Worm (Caenorhabditis elegans) whole organism, L4 larva: ENCODE data around the gene eat-3.

Experiments
- T20F7.1 ChIP-seq: fragments of 200-800 bp; sonication (Bioruptor generic); optimal IDR thresholded peaks from 2 replicates; lab custom pipeline; 2018; ENCODE audit warnings: mild to moderate bottlenecking, missing genetic modification characterization, missing compliant biosample characterization
- ZK546.5 ChIP-seq, 2 experiments: sonication (generic microtip); optimal IDR thresholded peaks; 2 replicates each; lab custom pipeline; 2017; ENCODE audit warnings: missing biosample characterization in 2 of 2, missing genetic modification characterization in 2 of 2
- aha-1 ChIP-seq: fragments of 150-350 bp; peaks from one replicate; lab custom pipeline; 2014; ENCODE audit warnings: missing biosample characterization, missing genetic modification characterization
- ceh-20 ChIP-seq: fragments of 200-800 bp; sonication (Bioruptor generic); IDR thresholded peaks from 2 replicates; pipeline ENCODE4 v1.3.6; 2022; ENCODE audit warnings: missing genetic modification reagents, missing genetic modification characterization, missing compliant biosample characterization
- ceh-82 ChIP-seq: sonication (generic microtip); optimal IDR thresholded peaks from 2 replicates; lab custom pipeline; 2017; ENCODE audit warnings: missing biosample characterization, missing genetic modification characterization
- ces-1 ChIP-seq: fragments of 150-350 bp; sonication (generic microtip); optimal IDR thresholded peaks from 4 replicates; lab custom pipeline; 2014; ENCODE audit warnings: missing biosample characterization, missing genetic modification reagents, missing genetic modification characterization
- ctbp-1 ChIP-seq: fragments of 200-800 bp; sonication (Bioruptor generic); IDR thresholded peaks from 2 replicates; pipeline ENCODE4 v1.3.6; 2022; ENCODE audit warnings: missing genetic modification reagents, missing genetic modification characterization, missing compliant biosample characterization
- daf-16 ChIP-seq, 3 experiments: sonication (generic microtip); optimal IDR thresholded peaks; 2 replicates each; lab custom pipeline; 2016 to 2017; ENCODE audit warnings: missing genetic modification characterization in 3 of 3, missing genetic modification reagents in 3 of 3, mild to moderate bottlenecking in 2 of 3, missing compliant biosample characterization in 2 of 3, missing biosample characterization in 1 of 3, moderate library complexity in 1 of 3
- dmd-6 ChIP-seq: fragments of 200-800 bp; sonication (Bioruptor generic); IDR thresholded peaks from 2 replicates; pipeline ENCODE4 v1.3.6; 2022; ENCODE audit warnings: missing genetic modification reagents, missing genetic modification characterization, missing compliant biosample characterization
- dmd-8 ChIP-seq: fragments of 200-800 bp; sonication (Bioruptor generic); IDR thresholded peaks from 2 replicates; pipeline ENCODE4 v1.3.6; 2022; ENCODE audit warnings: missing genetic modification characterization, missing compliant biosample characterization
- dmd-9 ChIP-seq: fragments of 200-800 bp; sonication (Bioruptor generic); IDR thresholded peaks from 2 replicates; pipeline ENCODE4 v1.3.6; 2022; ENCODE audit warnings: missing genetic modification reagents, missing genetic modification characterization, missing compliant biosample characterization
- dve-1 ChIP-seq: sonication (generic microtip); optimal IDR thresholded peaks from 2 replicates; lab custom pipeline; 2017; ENCODE audit warnings: antibody characterized with exemption, mild to moderate bottlenecking, missing genetic modification characterization, missing compliant biosample characterization; ENCODE audit not compliant: insufficient read depth
- egl-27 ChIP-seq: sonication (generic microtip); optimal IDR thresholded peaks from 3 replicates; lab custom pipeline; 2017; ENCODE audit warnings: missing biosample characterization, missing genetic modification reagents, missing genetic modification characterization
- fkh-10 ChIP-seq: fragments of 150-350 bp; optimal IDR thresholded peaks from 2 replicates; lab custom pipeline; 2014; ENCODE audit warnings: missing biosample characterization, missing genetic modification reagents, missing genetic modification characterization
- fos-1 ChIP-seq: fragments of 150-350 bp; optimal IDR thresholded peaks from 2 replicates; lab custom pipeline; 2014; ENCODE audit warnings: missing biosample characterization, missing genetic modification characterization
- hif-1 ChIP-seq, 2 experiments: sonication (generic microtip); optimal IDR thresholded peaks; 2 replicates each; lab custom pipeline; 2016 to 2017; ENCODE audit warnings: missing compliant biosample characterization in 2 of 2, missing genetic modification characterization in 2 of 2, missing genetic modification reagents in 2 of 2, missing genotype in 2 of 2, mild to moderate bottlenecking in 1 of 2
- hlh-11 ChIP-seq: fragments of 200-800 bp; sonication (Bioruptor generic); optimal IDR thresholded peaks from 2 replicates; lab custom pipeline; 2018; ENCODE audit warnings: mild to moderate bottlenecking, missing genetic modification characterization, missing compliant biosample characterization
- hlh-30 ChIP-seq: sonication (generic microtip); optimal IDR thresholded peaks from 2 replicates; lab custom pipeline; 2017; ENCODE audit warnings: antibody characterized with exemption, mild to moderate bottlenecking, missing genetic modification characterization, missing compliant biosample characterization; ENCODE audit not compliant: insufficient read depth
- lim-7 ChIP-seq: fragments of 200-800 bp; sonication (Bioruptor generic); IDR thresholded peaks from 2 replicates; pipeline ENCODE4 v1.3.6; 2022; ENCODE audit warnings: missing genetic modification characterization, missing compliant biosample characterization
- lin-1 ChIP-seq: fragments of 200-800 bp; sonication (Bioruptor generic); IDR thresholded peaks from 2 replicates; pipeline ENCODE4 v1.3.6; 2022; ENCODE audit warnings: missing genetic modification reagents, missing genetic modification characterization, missing compliant biosample characterization
- lin-13 ChIP-seq: fragments of 150-350 bp; optimal IDR thresholded peaks from 2 replicates; lab custom pipeline; 2014; ENCODE audit warnings: missing biosample characterization, missing genetic modification reagents, missing genetic modification characterization
- lin-15B ChIP-seq: fragments of 150-350 bp; sonication (generic microtip); optimal IDR thresholded peaks from 3 replicates; lab custom pipeline; 2014; ENCODE audit warnings: missing biosample characterization, missing genetic modification characterization
- lsy-2 ChIP-seq, 2 experiments: fragments of 150-350 bp in 1 of 2; sonication (generic microtip) in 1 of 2; optimal IDR thresholded peaks; 2 replicates each; lab custom pipeline; 2014 to 2017; ENCODE audit warnings: missing biosample characterization in 2 of 2, missing genetic modification characterization in 2 of 2
- madf-5 ChIP-seq, 2 experiments: fragments of 200-800 bp; sonication (Bioruptor generic); IDR thresholded peaks; 2 replicates each; pipeline ENCODE4 v1.3.6; 2022; ENCODE audit warnings: missing compliant biosample characterization in 2 of 2, missing genetic modification characterization in 2 of 2
- mdl-1 ChIP-seq, 2 experiments: fragments of 150-350 bp in 1 of 2; sonication (generic microtip) in 1 of 2; optimal IDR thresholded peaks; 2 replicates each; lab custom pipeline; 2014 to 2017; ENCODE audit warnings: missing biosample characterization in 2 of 2, missing genetic modification characterization in 2 of 2
- mdt-29 ChIP-seq: fragments of 200-800 bp; sonication (Bioruptor generic); IDR thresholded peaks from 2 replicates; pipeline ENCODE4 v1.3.6; 2022; ENCODE audit warnings: missing genetic modification reagents, missing genetic modification characterization, missing compliant biosample characterization
- mes-2 ChIP-seq: sonication (generic microtip); optimal IDR thresholded peaks from 2 replicates; lab custom pipeline; 2016; ENCODE audit warnings: missing genotype, mild to moderate bottlenecking, missing genetic modification characterization, missing compliant biosample characterization; ENCODE audit not compliant: poor library complexity, severe bottlenecking
- nhr-10 ChIP-seq: fragments of 150-350 bp; optimal IDR thresholded peaks from 2 replicates; lab custom pipeline; 2014; ENCODE audit warnings: missing biosample characterization, missing genetic modification characterization
- nhr-102 ChIP-seq: sonication (generic microtip); optimal IDR thresholded peaks from 2 replicates; lab custom pipeline; 2016; ENCODE audit warnings: mild to moderate bottlenecking, missing genetic modification characterization, moderate library complexity, missing compliant biosample characterization
- nhr-237 ChIP-seq: sonication (generic microtip); optimal IDR thresholded peaks from 2 replicates; lab custom pipeline; 2017; ENCODE audit warnings: missing biosample characterization, missing genetic modification characterization
- nhr-28 ChIP-seq: fragments of 150-350 bp; optimal IDR thresholded peaks from 2 replicates; lab custom pipeline; 2014; ENCODE audit warnings: missing biosample characterization, missing genetic modification characterization
- nhr-42 ChIP-seq: fragments of 200-800 bp; sonication (Bioruptor generic); IDR thresholded peaks from 2 replicates; pipeline ENCODE4 v1.3.6; 2022; ENCODE audit warnings: missing genetic modification characterization, missing compliant biosample characterization
- nhr-48 ChIP-seq: sonication (generic microtip); optimal IDR thresholded peaks from 2 replicates; lab custom pipeline; 2016; ENCODE audit warnings: mild to moderate bottlenecking, missing genetic modification characterization, missing compliant biosample characterization
- nhr-77 ChIP-seq: fragments of 150-350 bp; optimal IDR thresholded peaks from 2 replicates; lab custom pipeline; 2014; ENCODE audit warnings: missing biosample characterization, missing genetic modification characterization
- pha-4 ChIP-seq, 2 experiments: fragments of 150-350 bp in 1 of 2; fragments of 200-800 bp in 1 of 2; sonication (Bioruptor generic) in 1 of 2; IDR thresholded peaks in 1 of 2; optimal IDR thresholded peaks in 1 of 2; 2 replicates each; pipeline versions ENCODE4 v1.3.6 to Lab custom; 2014 to 2022; ENCODE audit warnings: missing genetic modification characterization in 2 of 2, missing genetic modification reagents in 2 of 2, missing biosample characterization in 1 of 2, missing compliant biosample characterization in 1 of 2
- php-3 ChIP-seq: fragments of 200-800 bp; sonication (Bioruptor generic); IDR thresholded peaks from 2 replicates; pipeline ENCODE4 v1.3.6; 2022; ENCODE audit warnings: missing genetic modification reagents, missing genetic modification characterization, missing compliant biosample characterization
- pqm-1 ChIP-seq: sonication (generic microtip); optimal IDR thresholded peaks from 2 replicates; lab custom pipeline; 2017; ENCODE audit warnings: missing biosample characterization, missing genetic modification characterization
- rbr-2 ChIP-seq: sonication (generic microtip); optimal IDR thresholded peaks from 2 replicates; lab custom pipeline; 2016; ENCODE audit warnings: missing genotype, missing genetic modification characterization, missing compliant biosample characterization
- saeg-2 ChIP-seq: fragments of 200-800 bp; sonication (Bioruptor generic); IDR thresholded peaks from 2 replicates; pipeline ENCODE4 v1.3.6; 2022; ENCODE audit warnings: missing genetic modification reagents, missing genetic modification characterization, missing compliant biosample characterization
- tra-1 ChIP-seq: fragments of 200-800 bp; sonication (Bioruptor generic); IDR thresholded peaks from 2 replicates; pipeline ENCODE4 v1.3.6; 2022; ENCODE audit warnings: missing genetic modification reagents, missing genetic modification characterization, missing compliant biosample characterization
- unc-62 ChIP-seq, 3 experiments: fragments of 150-350 bp in 1 of 3; sonication (generic microtip); optimal IDR thresholded peaks in 2 of 3; peaks in 1 of 3; 1 replicate in 1 of 3; 2 replicates in 2 of 3; lab custom pipeline; 2014 to 2017; ENCODE audit warnings: missing biosample characterization in 3 of 3, missing genetic modification characterization in 3 of 3, missing genetic modification reagents in 3 of 3, missing genotype in 1 of 3
- zfp-3 ChIP-seq: fragments of 200-800 bp; sonication (Bioruptor generic); conservative IDR thresholded peaks from 2 replicates; pipeline ENCODE4 v1.3.6; 2022; ENCODE audit warnings: missing genetic modification reagents, missing genetic modification characterization, missing compliant biosample characterization
- ztf-11 ChIP-seq: fragments of 150-350 bp; optimal IDR thresholded peaks from 2 replicates; lab custom pipeline; 2014; ENCODE audit warnings: missing biosample characterization, missing genetic modification characterization

Gene eat-3

ce11 chrII:9285171-9286025, 39.3 kb upstream of the eat-3 start, which contains the start of gene mtrr-1 (continued):
- peak in 1 of 2 experiments; percentile 85 for TF ChIP-seq lsy-2 (tag; optimal IDR thresholded peaks at IDR 0.05; lab: Kevin White, UChicago)
- TF ChIP-seq ceh-82: no peak
- TF ChIP-seq zfp-3: no peak
- peak; percentile 38; the same call in 1 of the 2 replicates for TF ChIP-seq ctbp-1 (GFP tag; lab: Robert Waterston, UW)
- no peak for TF ChIP-seq nhr-237
- TF ChIP-seq dve-1 (tag; lab: Kevin White, UChicago): no peak
- no peak for TF ChIP-seq mdt-29 (GFP tag; lab: Robert Waterston, UW)
- no peak for TF ChIP-seq fos-1 (tag; lab: Kevin White, UChicago)

ce11 chrII:9289127-9289526, 35.5 kb upstream of the eat-3 start:
- TF ChIP-seq ztf-11 (tag; lab: Kevin White, UChicago): no peak
- no peak for TF ChIP-seq lim-7 (GFP tag; lab: Robert Waterston, UW)
- no peak for TF ChIP-seq lin-15B
- TF ChIP-seq hif-1 (tag; optimal IDR thresholded peaks at IDR 0.05; lab: Kevin White, UChicago): peak in 1 of 2 experiments; percentile 10
- TF ChIP-seq aha-1 (tag; lab: Kevin White, UChicago): peak; percentile 45
- TF ChIP-seq nhr-42 (GFP tag; lab: Robert Waterston, UW): no peak

- no peak for TF ChIP-seq pha-4 (GFP tag; IDR thresholded peaks at IDR 0.05; lab: Robert Waterston, UW)
- TF ChIP-seq pha-4 (tag; optimal IDR thresholded peaks at IDR 0.05; lab: Kevin White, UChicago): no peak
- peak in 1 of 2 experiments; percentile 74 for TF ChIP-seq mdl-1 (tag; optimal IDR thresholded peaks at IDR 0.05; lab: Kevin White, UChicago)
- TF ChIP-seq dmd-6: peak; percentile 87
- no peak for TF ChIP-seq madf-5 (GFP tag; IDR thresholded peaks at IDR 0.05; lab: Robert Waterston, UW)
- no peak for TF ChIP-seq daf-16 (GFP tag; optimal IDR thresholded peaks at IDR 0.05; lab: Kevin White, UChicago)
- TF ChIP-seq daf-16 (tag; optimal IDR thresholded peaks at IDR 0.05; lab: Kevin White, UChicago): peak; percentile 95
- TF ChIP-seq nhr-237: no peak
- TF ChIP-seq egl-27 (tag; lab: Kevin White, UChicago): no peak
- TF ChIP-seq dve-1 (tag; lab: Kevin White, UChicago): peak; percentile 95
- peak; percentile 90 for TF ChIP-seq pqm-1 (tag; lab: Kevin White, UChicago)
- TF ChIP-seq nhr-48 (tag; lab: Kevin White, UChicago): peak; percentile 31
- no peak for TF ChIP-seq saeg-2 (GFP tag; lab: Robert Waterston, UW)
- no peak for TF ChIP-seq dmd-8 (GFP tag; lab: Robert Waterston, UW)
- no peak for TF ChIP-seq unc-62 (GFP tag; optimal IDR thresholded peaks at IDR 0.05 in 1 of 2; lab: Kevin White, UChicago)
- TF ChIP-seq unc-62 (tag; optimal IDR thresholded peaks at IDR 0.05; lab: Kevin White, UChicago): no peak
- TF ChIP-seq aha-1 (tag; lab: Kevin White, UChicago): no peak
- peak; percentile 51 for TF ChIP-seq hlh-30 (tag; lab: Kevin White, UChicago)
- TF ChIP-seq mes-2: no peak
- peak; percentile 2 for TF ChIP-seq nhr-10 (tag; lab: Kevin White, UChicago)
- peak; percentile 90 for TF ChIP-seq php-3 (GFP tag; lab: Robert Waterston, UW)
- TF ChIP-seq nhr-77 (tag; lab: Kevin White, UChicago): peak; percentile 89
- no peak for TF ChIP-seq fkh-10 (GFP tag; lab: Kevin White, UChicago)
- peak; percentile 88 for TF ChIP-seq hlh-11 (tag; lab: Kevin White, UChicago)
- no peak for TF ChIP-seq ZK546.5 (tag; optimal IDR thresholded peaks at IDR 0.05; lab: Kevin White, UChicago)
- peak; percentile 32 for TF ChIP-seq nhr-102 (tag; lab: Kevin White, UChicago)
- no peak for TF ChIP-seq mdt-29 (GFP tag; lab: Robert Waterston, UW)
- TF ChIP-seq lin-1 (GFP tag; lab: Robert Waterston, UW): no peak
- TF ChIP-seq ztf-11 (tag; lab: Kevin White, UChicago): no peak
- 0 out of 2 replicates have a peak, but pooled peaks have one; percentile 15 for TF ChIP-seq tra-1 (GFP tag; lab: Robert Waterston, UW)
- TF ChIP-seq nhr-28: peak; percentile 96
- no peak for TF ChIP-seq ces-1 (GFP tag; lab: Kevin White, UChicago)
- TF ChIP-seq T20F7.1 (GFP tag; lab: Kevin White, UChicago): peak; percentile 21
- TF ChIP-seq ceh-20: no peak
- no peak for TF ChIP-seq lin-13
- no peak for TF ChIP-seq lin-15B
- no peak for TF ChIP-seq rbr-2 (tag; lab: Kevin White, UChicago)
- TF ChIP-seq dmd-9 (GFP tag; lab: Robert Waterston, UW): no peak
Measured at ce11 chrII:9291632-9292031, 33.0 kb upstream of the eat-3 start, which contains the start of gene acs-7. acs-7 (plus strand) TSS chrII:9292017.
